Fruit fly (Drosophila melanogaster) Kc167 (cell line): ENCODE data around the gene Or22a.

Source experiments
- Myc ChIP-seq: fragments of >200 bp; optimal IDR thresholded peaks from 2 replicates; lab custom pipeline; 2017; ENCODE audit warnings: missing external identifiers
- Sin3A ChIP-seq: fragments of >200 bp; optimal IDR thresholded peaks from 2 replicates; lab custom pipeline; 2018; ENCODE audit warnings: missing external identifiers
- h ChIP-seq: fragments of >200 bp; optimal IDR thresholded peaks from 3 replicates; lab custom pipeline; 2018; ENCODE audit warnings: missing external identifiers
- insv ChIP-seq: fragments of >200 bp; optimal IDR thresholded peaks from 3 replicates; lab custom pipeline; 2018; ENCODE audit warnings: missing external identifiers
- psq ChIP-seq: fragments of >200 bp; optimal IDR thresholded peaks from 2 replicates; lab custom pipeline; 2017; ENCODE audit warnings: missing external identifiers
- ttk ChIP-seq: sonication (Bioruptor generic); optimal IDR thresholded peaks from 2 replicates; lab custom pipeline; 2017; ENCODE audit warnings: missing external identifiers

Gene Or22a

DNA sequence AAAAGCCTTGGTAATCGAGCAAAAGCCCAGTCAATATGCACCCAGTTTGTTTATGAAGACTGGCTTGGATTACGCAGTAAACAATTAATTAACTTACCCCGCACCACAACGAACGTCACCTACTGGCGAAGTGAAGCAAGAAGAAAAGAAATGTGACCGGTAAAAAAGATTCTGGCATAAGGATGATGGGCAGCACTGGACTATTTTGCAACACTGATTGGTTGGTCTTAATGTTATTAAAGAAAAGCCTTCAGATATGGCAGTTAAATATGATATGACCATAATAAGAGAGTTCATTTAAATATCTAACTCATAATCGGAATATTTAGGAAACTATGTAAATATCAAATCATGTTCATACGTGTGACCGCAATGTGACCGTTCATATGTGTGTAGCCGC is 20.0 kb upstream of the Or22a start, which contains the start of gene CG18131:
Gene CG18131 (minus strand): TSS at position 297 of the 400 bp plus-strand sequence.
- TF ChIP-seq Myc (no peak), h (no peak)

DNA sequence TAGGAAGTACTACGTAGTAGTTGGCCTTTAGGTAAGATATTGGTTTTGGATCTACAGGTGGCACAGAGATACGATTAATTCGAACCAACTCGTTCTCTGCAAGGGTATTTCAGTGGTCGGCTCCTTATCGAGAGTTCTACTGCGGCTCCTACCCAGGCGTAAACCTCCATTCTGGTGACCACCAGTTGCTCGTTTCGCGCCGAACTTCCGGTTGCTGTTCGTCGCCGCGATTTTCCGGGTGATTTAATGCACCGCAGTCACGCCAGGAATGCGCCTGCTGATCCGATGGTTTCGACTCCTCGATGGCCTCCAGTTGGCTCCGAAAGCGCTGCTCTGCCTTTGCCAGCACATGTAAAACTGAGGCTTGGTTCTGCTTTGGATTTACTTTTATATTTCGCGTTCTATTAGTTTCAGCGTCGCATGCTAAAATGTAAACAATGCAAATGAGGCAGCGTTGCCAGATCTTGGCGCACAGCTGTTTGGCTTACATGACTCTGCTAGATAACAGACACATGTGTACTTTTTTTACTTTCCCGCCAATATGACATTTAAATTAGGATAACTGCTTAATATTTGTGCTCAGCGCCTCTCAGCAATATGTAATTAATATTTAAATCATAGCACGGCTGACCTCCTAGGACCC is 17.7 kb upstream of the Or22a start, which contains the start of gene CG7420:
Gene CG7420 (minus strand): TSS at position 446 of the 643 bp plus-strand sequence.
- TF ChIP-seq psq = no peak
- no peak for TF ChIP-seq Myc
- TF ChIP-seq Sin3A = no peak
- no peak for TF ChIP-seq ttk (lab: Kevin White, UChicago)
- TF ChIP-seq h = no peak
- TF ChIP-seq insv (lab: Kevin White, UChicago) = no peak

DNA sequence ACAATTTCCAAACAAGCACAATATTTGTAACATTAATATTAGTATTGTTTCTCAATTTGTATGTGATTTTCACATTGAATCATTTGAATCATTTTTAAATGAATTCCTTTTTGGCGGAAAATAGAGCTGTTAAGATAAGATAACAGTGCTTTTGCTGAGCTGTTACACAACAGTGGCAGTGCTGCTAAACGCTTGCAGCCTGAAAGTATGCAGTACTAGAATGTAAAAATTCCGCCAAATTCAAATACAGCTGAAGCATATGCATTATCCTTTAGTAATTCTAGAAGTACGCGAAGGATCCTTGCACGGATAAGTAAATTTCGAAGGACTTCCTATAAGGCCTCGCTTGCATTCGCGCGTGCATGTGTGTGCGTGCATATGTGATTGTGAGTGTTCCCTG is 16.0 kb upstream of the Or22a start:
- TF ChIP-seq Sin3A (no peak), h (no peak), insv (lab: Kevin White, UChicago) (no peak), ttk (lab: Kevin White, UChicago) (no peak), psq (no peak), Myc (no peak)

DNA sequence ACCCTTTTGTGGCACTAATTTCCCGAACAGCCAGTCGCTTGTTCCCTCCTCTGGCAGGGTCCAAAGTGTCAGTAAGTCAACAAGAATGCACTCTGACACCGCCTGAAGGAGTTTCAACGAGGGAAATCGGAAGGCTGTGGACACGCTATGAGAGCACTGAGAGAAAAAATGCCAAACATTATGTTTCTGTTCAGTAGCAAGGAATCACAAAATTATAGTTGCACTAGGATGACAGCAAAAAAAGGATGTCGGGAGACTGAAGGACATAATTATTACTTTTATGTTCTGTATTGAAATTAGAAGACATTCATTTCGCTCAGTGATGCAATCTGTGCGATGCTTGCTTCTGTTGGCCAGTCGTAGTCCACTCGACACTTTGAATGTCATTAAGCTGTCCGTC is 10.5 kb upstream of the Or22a start:
- no peak for TF ChIP-seq Myc

DNA sequence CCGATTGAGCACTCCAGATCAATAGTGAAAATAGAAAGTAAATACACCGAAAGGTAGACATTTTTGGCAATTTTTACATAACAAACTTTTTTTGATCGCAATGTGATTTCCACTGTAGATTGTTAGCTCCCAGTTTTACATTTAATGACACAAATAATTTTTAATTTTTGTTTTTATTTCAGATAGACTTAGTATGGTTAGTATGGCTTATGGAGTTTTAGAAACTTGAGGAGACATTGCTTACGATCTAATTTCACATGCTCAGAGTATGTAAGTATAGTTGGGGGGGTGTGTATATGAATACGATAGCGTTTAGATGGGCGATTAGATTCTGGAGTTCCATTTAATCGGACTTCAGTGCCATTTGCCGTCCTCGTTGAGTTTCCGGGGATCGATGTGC is 2.9 kb upstream of the Or22a start, which contains the start of gene CG18132:
Gene CG18132 (minus strand): TSS at position 101 of the 400 bp plus-strand sequence.
- no peak for TF ChIP-seq Myc
- TF ChIP-seq h = no peak
- no peak for TF ChIP-seq insv (lab: Kevin White, UChicago)

DNA sequence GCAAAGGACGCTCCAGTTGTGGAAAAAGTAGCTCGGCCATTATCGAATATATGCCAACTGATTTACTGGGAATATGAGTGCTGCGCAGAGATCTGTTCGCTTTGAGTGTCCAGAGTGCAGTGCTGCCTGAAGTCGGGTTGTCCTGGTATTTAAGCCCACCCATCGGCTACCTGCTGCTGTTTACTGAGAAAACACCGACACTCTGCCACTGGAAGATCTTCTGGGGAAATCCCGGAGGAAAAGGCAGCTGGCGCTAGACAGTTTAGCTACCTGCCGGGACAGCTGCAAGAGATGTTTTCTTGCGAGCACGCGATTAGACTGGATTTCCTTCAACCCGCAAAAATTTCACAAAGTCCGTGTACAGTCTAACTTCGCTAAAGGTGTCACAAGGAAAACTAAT is 2.3 kb upstream of the Or22a start, which contains the start of gene halo:
Gene halo (minus strand): TSS at position 127 of the 400 bp plus-strand sequence.
- TF ChIP-seq ttk (lab: Kevin White, UChicago) = no peak
- TF ChIP-seq insv (lab: Kevin White, UChicago) = no peak
- no peak for TF ChIP-seq Sin3A
- no peak for TF ChIP-seq Myc

DNA sequence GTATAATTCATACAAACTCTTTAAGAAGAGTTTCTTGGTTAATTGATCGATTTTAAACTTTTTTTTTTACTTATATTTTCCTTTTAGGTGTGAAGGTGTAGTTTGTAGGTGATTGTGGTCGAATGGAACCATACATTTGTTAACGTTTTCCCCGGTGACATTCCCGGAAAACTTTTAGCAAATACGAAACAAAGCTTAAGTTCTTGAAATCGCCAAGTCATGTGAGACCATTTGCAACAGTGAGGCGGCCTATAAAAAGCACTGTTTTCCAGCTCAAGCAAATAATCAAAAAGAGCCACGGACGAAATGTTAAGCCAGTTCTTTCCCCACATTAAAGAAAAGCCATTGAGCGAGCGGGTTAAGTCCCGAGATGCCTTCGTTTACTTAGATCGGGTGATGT is 2.1 kb downstream of the Or22a start, which contains the start of gene Or22b:
Gene Or22b (plus strand): TSS at position 301 of the 400 bp plus-strand sequence.
- no peak for TF ChIP-seq psq
- TF ChIP-seq Sin3A = no peak
- no peak for TF ChIP-seq insv (lab: Kevin White, UChicago)
- TF ChIP-seq h = no peak
- no peak for TF ChIP-seq Myc
- TF ChIP-seq ttk (lab: Kevin White, UChicago) = no peak

DNA sequence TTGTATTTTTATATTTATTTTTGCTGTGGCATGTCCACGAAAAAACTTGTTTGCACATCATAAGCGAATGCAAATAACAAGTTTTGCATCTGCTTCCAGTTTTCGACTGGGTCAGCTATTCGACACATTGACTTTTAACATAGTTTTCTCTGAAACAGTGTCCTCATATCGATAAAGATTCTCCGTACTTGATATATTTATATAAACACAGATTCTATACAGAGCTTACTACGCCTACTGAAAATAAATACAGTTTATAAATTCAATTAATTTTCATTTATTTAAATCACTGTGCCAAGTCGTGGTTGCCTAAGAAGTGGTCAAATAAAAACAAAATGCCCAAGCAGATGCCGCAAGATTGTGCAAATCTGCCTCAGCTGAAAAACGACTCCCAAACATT is 14.9 kb downstream of the Or22a start:
- TF ChIP-seq insv (lab: Kevin White, UChicago) (no peak), h (no peak), ttk (lab: Kevin White, UChicago) (no peak)

DNA sequence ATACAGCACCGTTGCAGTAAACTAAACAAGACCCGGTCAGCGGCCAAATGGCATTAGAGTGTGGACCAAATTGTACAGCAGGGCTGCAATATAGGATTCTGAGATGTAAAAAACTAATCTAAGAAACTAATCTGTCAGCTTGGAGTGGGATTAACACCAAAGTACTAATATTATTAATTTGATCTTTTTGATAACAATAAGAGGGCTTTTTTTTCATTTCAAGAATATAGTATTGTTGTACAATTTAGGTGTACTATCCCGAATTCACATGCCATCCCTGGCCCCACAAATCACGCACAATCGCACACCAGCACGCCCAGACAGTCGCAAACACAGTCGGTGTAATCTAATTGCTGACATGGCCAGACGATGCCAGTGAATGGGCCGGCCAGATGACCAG is 17.8 kb downstream of the Or22a start:
- TF ChIP-seq Myc = no peak
- TF ChIP-seq Sin3A = no peak
- no peak for TF ChIP-seq ttk (lab: Kevin White, UChicago)
- no peak for TF ChIP-seq psq
- TF ChIP-seq insv (lab: Kevin White, UChicago) = no peak
- no peak for TF ChIP-seq h

DNA sequence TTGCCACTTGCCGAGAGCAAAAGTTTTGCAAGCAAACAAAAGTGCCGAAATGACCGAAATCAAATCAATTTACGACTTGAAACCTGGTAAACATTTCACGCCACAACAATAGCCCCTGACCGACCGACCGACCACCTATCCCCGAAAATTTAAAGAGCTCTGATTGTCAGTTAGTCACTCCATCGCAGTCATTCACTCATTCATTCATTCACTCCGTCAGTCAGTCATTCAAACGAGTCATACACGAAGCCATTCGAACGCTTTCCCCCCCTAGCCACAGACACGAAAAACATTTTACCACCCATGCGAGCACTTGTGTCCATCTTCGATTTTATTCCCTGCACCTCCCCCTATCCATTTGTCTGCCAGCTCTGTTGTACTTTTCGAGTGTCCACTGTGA is 27.6 kb downstream of the Or22a start:
- TF ChIP-seq ttk (lab: Kevin White, UChicago) (no peak), psq (no peak), h (no peak), insv (lab: Kevin White, UChicago) (no peak), Sin3A (no peak), Myc (no peak)

DNA sequence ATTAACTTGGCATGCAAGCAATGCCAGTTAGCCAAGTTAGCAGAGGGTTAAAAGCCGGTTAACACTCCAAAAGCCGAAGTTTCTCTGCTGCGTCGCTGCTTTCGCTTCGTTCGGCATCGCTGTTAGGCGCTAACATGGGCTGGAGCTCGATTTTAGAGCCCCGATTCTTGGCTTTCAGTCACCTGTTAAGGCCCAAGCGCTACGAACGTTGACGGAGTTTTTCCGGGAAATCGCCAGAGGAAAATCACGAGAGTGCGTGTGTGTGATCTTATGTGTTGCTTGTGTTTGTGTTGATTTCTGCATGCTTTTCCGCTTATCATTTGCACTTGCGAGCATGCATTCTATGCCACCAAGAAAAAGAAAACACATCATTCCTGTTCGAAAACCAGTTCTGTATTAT is 34.7 kb downstream of the Or22a start, which contains the start of gene haf:
Gene haf (plus strand): TSS at position 176 of the 400 bp plus-strand sequence.
- TF ChIP-seq insv (lab: Kevin White, UChicago) (no peak), Sin3A (no peak), h (no peak), Myc (no peak), ttk (lab: Kevin White, UChicago) (no peak), psq (no peak)

DNA sequence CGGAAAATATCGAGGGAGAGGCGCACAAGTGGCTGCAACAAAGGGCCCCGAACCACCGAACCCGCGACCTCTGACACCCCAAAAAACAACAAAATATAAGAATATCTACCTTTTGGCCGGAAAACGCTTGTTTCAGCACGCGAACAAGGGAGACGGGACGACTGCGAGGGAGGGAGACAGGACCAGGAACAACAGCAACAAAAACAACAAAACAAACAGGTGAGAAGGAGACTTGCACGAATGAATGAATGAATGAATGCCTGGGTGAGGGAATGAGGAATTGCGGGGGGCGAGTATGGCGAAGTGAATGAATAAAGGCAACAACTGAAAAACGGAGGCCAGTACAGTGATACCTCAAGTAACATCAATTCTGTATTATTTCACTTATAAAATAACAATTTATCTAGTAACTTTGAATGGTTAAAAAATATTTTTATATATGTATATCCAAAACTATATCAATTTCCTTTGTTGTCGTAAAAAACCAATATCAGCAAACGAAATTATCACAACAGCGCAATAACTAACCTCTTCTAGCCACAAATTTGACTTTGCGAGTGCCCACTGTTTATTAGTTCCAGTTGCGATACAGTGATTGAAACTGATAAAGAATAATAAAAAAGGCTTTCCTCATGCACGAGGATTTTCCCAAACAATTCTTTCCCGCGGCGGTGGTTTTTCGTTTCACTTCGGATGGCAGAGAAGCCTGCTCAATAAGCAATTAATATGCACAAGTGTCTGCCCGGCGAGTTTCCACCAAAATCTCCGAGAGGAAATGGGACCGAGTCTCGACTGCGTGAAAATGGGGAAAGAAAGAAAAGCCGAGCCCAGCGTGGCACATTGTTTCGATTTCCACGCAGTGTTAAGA is 36.6 kb downstream of the Or22a start:
- TF ChIP-seq Myc (no peak), Sin3A (no peak), psq (no peak), ttk (lab: Kevin White, UChicago) (no peak), h (no peak), insv (lab: Kevin White, UChicago) (no peak)

DNA sequence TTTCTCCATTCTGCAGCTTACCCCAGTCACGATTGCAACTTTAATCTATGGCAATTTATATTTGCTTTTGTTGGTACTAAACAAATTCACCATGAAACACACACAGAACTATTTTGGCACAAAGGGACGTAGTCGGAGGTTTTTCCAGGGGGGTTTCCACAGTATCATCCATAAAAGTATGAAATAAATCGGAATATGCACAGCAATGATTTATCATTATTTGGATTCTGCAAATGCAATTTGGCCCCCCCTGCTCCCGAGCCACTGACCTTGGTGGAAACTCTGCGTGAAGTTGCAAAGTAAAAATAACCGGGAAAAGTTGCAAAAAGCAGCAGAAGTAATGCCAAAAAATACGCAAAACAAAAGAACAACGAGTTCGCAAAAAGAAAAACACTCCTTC is 37.6 kb downstream of the Or22a start:
- no peak for TF ChIP-seq Myc
- TF ChIP-seq h = no peak
